Fruit fly (Drosophila melanogaster): Measurements from ENCODE around the gene SA2.
A peak's percentile ranks its signal among the peaks of the same experiment; 100 is the strongest.

SA2 gene

dm6 chr3L:1478998-1479680, 41.5 kb upstream of the SA2 start (continued):
- TF ChIP-seq caup (GFP tag; optimal IDR thresholded peaks at IDR 0.05; ENCODE audit: severe bottlenecking) (peak; percentile 20), Dad (GFP tag; optimal IDR thresholded peaks at IDR 0.05) (peak; percentile 30), Side (GFP tag; optimal IDR thresholded peaks at IDR 0.05) (peak; percentile 68), slou (GFP tag; optimal IDR thresholded peaks at IDR 0.05) (no peak), tna (GFP tag; IDR thresholded peaks at IDR 0.05; ENCODE audit: partially characterized antibody) (no peak), CG12744 (GFP tag; optimal IDR thresholded peaks at IDR 0.05) (peak; percentile 50), Hr39 (optimal IDR thresholded peaks at IDR 0.05) (no peak), Ravus (GFP tag; IDR thresholded peaks at IDR 0.05) (no peak), kni (GFP tag; optimal IDR thresholded peaks at IDR 0.05) (peak; percentile 4), Myb (GFP tag; optimal IDR thresholded peaks at IDR 0.05) (peak; percentile 33), Hr3 (GFP tag; optimal IDR thresholded peaks at IDR 0.05) (peak; percentile 56), Abd-B (GFP tag; optimal IDR thresholded peaks at IDR 0.05) (peak; percentile 55), NC2β (GFP tag; optimal IDR thresholded peaks at IDR 0.05) (peak; percentile 65), CG8924 (tag; optimal IDR thresholded peaks at IDR 0.05) (peak; percentile 85), CG32772 (GFP tag; IDR thresholded peaks at IDR 0.05) (peak; percentile 46; the same call in 1 of the 2 replicates), tll (GFP tag; optimal IDR thresholded peaks at IDR 0.05) (peak in 1 of 2 experiments; percentile 88), CG17385 (GFP tag; optimal IDR thresholded peaks at IDR 0.05) (peak; percentile 27), stc (GFP tag; IDR thresholded peaks at IDR 0.05) (peak; percentile 47; the same call in 1 of the 2 replicates), CG10209 (GFP tag; optimal IDR thresholded peaks at IDR 0.05) (peak; percentile 68), CG17328 (GFP tag; IDR thresholded peaks at IDR 0.05) (peak; percentile 89), br (optimal IDR thresholded peaks at IDR 0.05) (no peak), CG12299 (tag; optimal IDR thresholded peaks at IDR 0.05) (no peak), CG7271 (tag; optimal IDR thresholded peaks at IDR 0.05) (peak; percentile 98), zf30C (GFP tag; optimal IDR thresholded peaks at IDR 0.05) (no peak), ac (GFP tag; optimal IDR thresholded peaks at IDR 0.05) (peak; percentile 98), gem (tag; optimal IDR thresholded peaks at IDR 0.05) (peak; percentile 78), mld (GFP tag; IDR thresholded peaks at IDR 0.05; ENCODE audit: partially characterized antibody) (no peak), CG4617 (GFP tag; optimal IDR thresholded peaks at IDR 0.05; ENCODE audit: borderline replicate concordance) (peak; percentile 33), CG13123 (GFP tag; optimal IDR thresholded peaks at IDR 0.05) (no peak), CG7372 (GFP tag; IDR thresholded peaks at IDR 0.05) (0 out of 2 replicates have a peak, but pooled peaks have one; percentile 13), NC2α (GFP tag; optimal IDR thresholded peaks at IDR 0.05) (peak; percentile 21), Vsx1 (GFP tag; optimal IDR thresholded peaks at IDR 0.05) (no peak), hkb (optimal IDR thresholded peaks at IDR 0.05) (no peak), hkb (GFP tag; IDR thresholded peaks at IDR 0.05) (peak; percentile 76), slp2 (GFP tag; optimal IDR thresholded peaks at IDR 0.05) (peak; percentile 48), tin (GFP tag; optimal IDR thresholded peaks at IDR 0.05) (peak; percentile 56), nmo (GFP tag; optimal IDR thresholded peaks at IDR 0.05) (peak; percentile 78), CG3847 (GFP tag; IDR thresholded peaks at IDR 0.05) (0 out of 2 replicates have a peak, but pooled peaks have one; percentile 21), slbo (GFP tag; IDR thresholded peaks at IDR 0.05) (peak; percentile 62), tgo (GFP tag; IDR thresholded peaks at IDR 0.05) (peak; percentile 59), unpg (GFP tag; optimal IDR thresholded peaks at IDR 0.05) (peak; percentile 62), ken (GFP tag; IDR thresholded peaks at IDR 0.05) (peak; percentile 60; the same call in 1 of the 3 replicates), dan (GFP tag; IDR thresholded peaks at IDR 0.05) (peak; percentile 80), CG8290 (GFP tag; optimal IDR thresholded peaks at IDR 0.05) (peak; percentile 41), CG8290 (tag; optimal IDR thresholded peaks at IDR 0.05) (no peak), Elba2 (GFP tag; optimal IDR thresholded peaks at IDR 0.05) (peak; percentile 93), insv (GFP tag; optimal IDR thresholded peaks at IDR 0.05) (no peak), CG30431 (GFP tag; optimal IDR thresholded peaks at IDR 0.05) (peak; percentile 83), CG8281 (tag; optimal IDR thresholded peaks at IDR 0.05) (peak; percentile 2), CG7556 (GFP tag; optimal IDR thresholded peaks at IDR 0.05) (peak; percentile 52)
